Fruit fly (Drosophila melanogaster) whole organism, adult: Measurements from ENCODE around the gene CG8117.

ENCODE experiments used
- CG11617 ChIP-seq: fragments of 200-800 bp; sonication (Bioruptor generic); optimal IDR thresholded peaks from 2 replicates; lab custom pipeline; 2017; ENCODE audit warnings: mild to moderate bottlenecking, missing biosample characterization, missing genetic modification reagents, missing genetic modification characterization
- CG12768 ChIP-seq: fragments of 200-800 bp; sonication (Bioruptor generic); optimal IDR thresholded peaks from 2 replicates; lab custom pipeline; 2017; ENCODE audit warnings: missing biosample characterization, missing genetic modification characterization, mild to moderate bottlenecking, moderate library complexity, missing genetic modification reagents
- CG1620 ChIP-seq: fragments of 200-800 bp; sonication (Bioruptor generic); optimal IDR thresholded peaks from 2 replicates; lab custom pipeline; 2016; ENCODE audit warnings: missing biosample characterization, missing genetic modification characterization
- CG33017 ChIP-seq: fragments of 200-800 bp; sonication (Bioruptor generic); optimal IDR thresholded peaks from 2 replicates; lab custom pipeline; 2018; ENCODE audit warnings: missing biosample characterization, mild to moderate bottlenecking, missing genetic modification characterization, moderate library complexity
- CG5204 ChIP-seq: fragments of 200-800 bp; sonication (Bioruptor generic); optimal IDR thresholded peaks from 2 replicates; lab custom pipeline; 2016; ENCODE audit warnings: missing biosample characterization, missing genetic modification characterization
- CG7101 ChIP-seq: fragments of 200-800 bp; sonication (Bioruptor generic); optimal IDR thresholded peaks from 2 replicates; lab custom pipeline; 2018; ENCODE audit warnings: missing biosample characterization, mild to moderate bottlenecking, missing genetic modification characterization, moderate library complexity
- Clk ChIP-seq: fragments of 200-800 bp; sonication (Bioruptor generic); optimal IDR thresholded peaks from 2 replicates; lab custom pipeline; 2017; ENCODE audit warnings: missing biosample characterization, missing genetic modification characterization
- Crg-1 ChIP-seq: fragments of 200-800 bp; sonication (Bioruptor generic); optimal IDR thresholded peaks from 2 replicates; lab custom pipeline; 2016; ENCODE audit warnings: missing biosample characterization, missing genetic modification characterization
- Hr96 ChIP-seq: fragments of 200-800 bp; sonication (Bioruptor generic); optimal IDR thresholded peaks from 2 replicates; lab custom pipeline; 2016; ENCODE audit warnings: missing biosample characterization, missing genetic modification characterization
- Mnt ChIP-seq: fragments of 200-800 bp; sonication (Bioruptor generic); optimal IDR thresholded peaks from 2 replicates; lab custom pipeline; 2016; ENCODE audit warnings: missing biosample characterization, mild to moderate bottlenecking, missing genetic modification characterization
- bab1 ChIP-seq: fragments of 200-800 bp; sonication (Bioruptor generic); optimal IDR thresholded peaks from 3 replicates; lab custom pipeline; 2019; ENCODE audit warnings: missing biosample characterization, mild to moderate bottlenecking, missing genetic modification characterization, moderate library complexity
- cic ChIP-seq: fragments of 200-800 bp; sonication (Bioruptor generic); optimal IDR thresholded peaks from 2 replicates; lab custom pipeline; 2017; ENCODE audit warnings: missing biosample characterization, mild to moderate bottlenecking, missing genetic modification characterization, moderate library complexity
- kay ChIP-seq: fragments of 200-800 bp; sonication (Bioruptor generic); peaks from one replicate; lab custom pipeline; 2016; ENCODE audit warnings: missing biosample characterization, missing genetic modification characterization, borderline replicate concordance
- ovo ChIP-seq: fragments of 200-800 bp; sonication (Bioruptor generic); optimal IDR thresholded peaks from 2 replicates; lab custom pipeline; 2016; ENCODE audit warnings: missing biosample characterization, missing genetic modification characterization

Gene CG8117

dm6 chrX:15674337-15674736, 30.3 kb downstream of the CG8117 start:
- TF ChIP-seq cic (no peak), CG1620 (GFP tag; lab: Kevin White, UChicago) (no peak), ovo (GFP tag; lab: Kevin White, UChicago) (no peak), CG11617 (GFP tag; lab: Kevin White, UChicago) (no peak), CG33017 (no peak), bab1 (GFP tag; lab: Kevin White, UChicago) (no peak), Clk (GFP tag; lab: Kevin White, UChicago) (no peak), CG5204 (GFP tag; lab: Kevin White, UChicago) (no peak)

- TF ChIP-seq CG1620 (GFP tag; lab: Kevin White, UChicago) (no peak), CG33017 (no peak), CG5204 (GFP tag; lab: Kevin White, UChicago) (no peak), bab1 (GFP tag; lab: Kevin White, UChicago) (no peak), Mnt (GFP tag; lab: Kevin White, UChicago) (no peak), CG7101 (tag; lab: Kevin White, UChicago) (no peak), Clk (GFP tag; lab: Kevin White, UChicago) (no peak), Hr96 (GFP tag; lab: Kevin White, UChicago) (no peak)
Observed at dm6 chrX:15675294-15675693, 31.3 kb downstream of the CG8117 start, which contains the start of gene CG12708. Gene CG12708 (plus strand): TSS chrX:15675476.

- TF ChIP-seq Crg-1 (GFP tag; lab: Kevin White, UChicago) (no peak), cic (no peak), CG33017 (no peak), CG1620 (GFP tag; lab: Kevin White, UChicago) (no peak)
Observed at dm6 chrX:15684419-15684818, 40.4 kb downstream of the CG8117 start.

- TF ChIP-seq CG1620 (GFP tag; lab: Kevin White, UChicago) = no peak
- no peak for TF ChIP-seq CG33017
- TF ChIP-seq CG12768 (GFP tag; lab: Kevin White, UChicago) = no peak
- TF ChIP-seq kay = no peak
Observed at dm6 chrX:15688757-15689156, 44.7 kb downstream of the CG8117 start, which contains the start of gene CG15599. Gene CG15599 (minus strand): TSS chrX:15688857.
